Worm (Caenorhabditis elegans) whole organism, L4/young adult: ENCODE measurements around the gene srx-85.

Experiments used
- W03F9.2 ChIP-seq: fragments of 150-350 bp; optimal IDR thresholded peaks from 2 replicates; lab custom pipeline; 2014; ENCODE audit warnings: missing biosample characterization, missing genetic modification characterization
- dao-5 ChIP-seq: sonication (generic microtip); optimal IDR thresholded peaks from 2 replicates; lab custom pipeline; 2016; ENCODE audit warnings: missing genotype, missing genetic modification characterization, moderate library complexity, missing compliant biosample characterization
- him-1 ChIP-seq: sonication (generic microtip); optimal IDR thresholded peaks from 2 replicates; lab custom pipeline; 2016; ENCODE audit warnings: missing genotype, missing genetic modification reagents, missing genetic modification characterization, missing compliant biosample characterization

DNA sequence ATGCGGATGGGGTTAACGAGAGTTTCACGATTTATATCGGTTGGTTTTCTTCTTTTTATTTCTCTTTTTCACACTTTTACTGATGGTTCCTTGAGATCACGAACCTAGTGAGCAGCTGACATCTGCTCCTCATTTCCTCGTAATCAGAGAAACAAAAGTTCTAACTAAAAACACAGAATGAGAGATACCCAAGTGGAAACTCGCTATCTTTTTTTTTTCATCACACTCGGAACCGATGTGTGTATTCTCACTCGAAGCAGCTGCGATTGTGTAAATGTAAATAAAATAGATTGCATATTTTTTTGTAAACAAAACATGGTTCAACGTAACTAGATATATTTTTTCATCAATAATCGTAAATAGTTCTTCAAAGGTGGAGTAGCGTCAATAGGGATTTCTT lies 46.1 kb upstream of the srx-85 start:
- TF ChIP-seq him-1 (tag; lab: Kevin White, UChicago) (no peak), dao-5 (tag; lab: Kevin White, UChicago) (no peak), W03F9.2 (tag; lab: Kevin White, UChicago) (no peak)
